Worm (Caenorhabditis elegans): ENCODE results near the gene C03G6.17.

C03G6.17 gene

ce11 chrV:7332253-7332652 is 48.7 kb downstream of the C03G6.17 start, which contains the start of gene F10G2.1:
Gene F10G2.1 (plus strand): TSS chrV:7332553.
- TF ChIP-seq Y105C5A.15 (GFP tag; IDR thresholded peaks at IDR 0.05) (no peak), aha-1 (tag) (peak; percentile 72), spr-1 (tag; optimal IDR thresholded peaks at IDR 0.05) (no peak), lsy-2 (tag; optimal IDR thresholded peaks at IDR 0.05) (no peak), unc-130 (GFP tag; optimal IDR thresholded peaks at IDR 0.05) (no peak), daf-12 (tag; optimal IDR thresholded peaks at IDR 0.05) (no peak), nhr-25 (tag; optimal IDR thresholded peaks at IDR 0.05; ENCODE audit: borderline replicate concordance, insufficient read depth) (no peak), ceh-20 (GFP tag; IDR thresholded peaks at IDR 0.05) (no peak), unc-62 (GFP tag; optimal IDR thresholded peaks at IDR 0.05 in 1 of 2) (peak in 1 of 2 experiments; percentile 43), unc-62 (tag; optimal IDR thresholded peaks at IDR 0.05) (no peak), madf-5 (GFP tag; IDR thresholded peaks at IDR 0.05) (no peak), lin-29 (GFP tag; IDR thresholded peaks at IDR 0.05) (no peak), D1046.2 (GFP tag; IDR thresholded peaks at IDR 0.05) (no peak), daf-16 (GFP tag; optimal IDR thresholded peaks at IDR 0.05) (no peak), daf-16 (tag; optimal IDR thresholded peaks at IDR 0.05) (no peak), dmd-9 (GFP tag; IDR thresholded peaks at IDR 0.05) (no peak)

ce11 chrV:7330868-7331267 is 50.0 kb downstream of the C03G6.17 start, which contains the start of gene F10G2.2:
Gene F10G2.2 (plus strand): TSS chrV:7331168.
- no peak for TF ChIP-seq R02D3.7 (tag; optimal IDR thresholded peaks at IDR 0.05)
- no peak for TF ChIP-seq nhr-102 (tag; optimal IDR thresholded peaks at IDR 0.05)
- TF ChIP-seq nhr-6 (tag; optimal IDR thresholded peaks at IDR 0.05), result no peak
- TF ChIP-seq D1046.2 (GFP tag; IDR thresholded peaks at IDR 0.05), result no peak
- no peak for TF ChIP-seq lin-1 (GFP tag; IDR thresholded peaks at IDR 0.05)
- no peak for TF ChIP-seq ces-1 (GFP tag; optimal IDR thresholded peaks at IDR 0.05)
- TF ChIP-seq ceh-44 (GFP tag; IDR thresholded peaks at IDR 0.05), result no peak
- no peak for TF ChIP-seq hlh-11 (tag; optimal IDR thresholded peaks at IDR 0.05)
- no peak for TF ChIP-seq Y105C5A.15 (GFP tag; IDR thresholded peaks at IDR 0.05)
- no peak for TF ChIP-seq zfp-3 (GFP tag; conservative IDR thresholded peaks at IDR 0.05)
- TF ChIP-seq mep-1 (tag; optimal IDR thresholded peaks at IDR 0.05), result no peak

Measured in whole organism, L4 larva.